Worm (Caenorhabditis elegans): ENCODE measurements around the gene fbxb-64.
"Not testable (repeated sequence)": the region's sequence is repeated elsewhere in the genome, so short reads cannot be mapped to it uniquely, and the experiment has no call there.

The fbxb-64 gene

DNA sequence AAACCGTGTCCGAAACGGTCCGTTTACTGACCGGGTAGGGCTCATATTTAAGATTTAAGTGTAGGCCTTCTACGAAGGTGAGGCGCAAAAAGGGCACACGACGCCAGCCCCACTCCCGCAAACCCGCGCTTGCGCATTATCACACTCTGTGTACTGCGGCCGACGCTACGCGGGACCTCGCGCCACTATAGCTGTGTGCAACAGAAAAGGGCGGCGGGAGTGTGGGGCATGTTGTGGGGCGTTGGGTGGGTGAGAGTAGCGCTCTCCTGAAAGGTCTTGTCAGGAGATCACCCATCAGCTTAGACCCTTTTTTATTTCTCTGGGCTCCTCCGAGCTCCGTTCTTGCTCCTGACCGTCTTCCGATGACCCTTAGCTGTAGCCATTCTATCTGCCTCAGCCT is 4.9 kb upstream of the fbxb-64 start:
- TF ChIP-seq K02D7.2 (tag; optimal IDR thresholded peaks at IDR 0.05) (no peak), ztf-16 (tag; optimal IDR thresholded peaks at IDR 0.05) (no peak), elt-2 (tag; optimal IDR thresholded peaks at IDR 0.05) (no peak), pha-4 (tag; optimal IDR thresholded peaks at IDR 0.05) (no peak), sdc-2 (tag; optimal IDR thresholded peaks at IDR 0.05) (no peak), pat-9 (tag; optimal IDR thresholded peaks at IDR 0.05) (no peak)

- TF ChIP-seq F13H6.1 (tag; optimal IDR thresholded peaks at IDR 0.05) (no peak), sdc-2 (tag; optimal IDR thresholded peaks at IDR 0.05) (no peak), unc-86 (tag; optimal IDR thresholded peaks at IDR 0.05) (no peak), hlh-13 (GFP tag; optimal IDR thresholded peaks at IDR 0.05) (no peak), K02D7.2 (tag; optimal IDR thresholded peaks at IDR 0.05) (no peak), ceh-45 (GFP tag; IDR thresholded peaks at IDR 0.05) (no peak), hlh-6 (tag; optimal IDR thresholded peaks at IDR 0.05) (no peak), ztf-16 (tag; optimal IDR thresholded peaks at IDR 0.05) (no peak), fax-1 (tag; optimal IDR thresholded peaks at IDR 0.05) (no peak)
Observed at ce11 chrV:19309591-19309990, 3.5 kb upstream of the fbxb-64 start, which contains the start of gene F55C9.11. TSS of gene F55C9.11 (minus strand) at chrV:19309691.

DNA sequence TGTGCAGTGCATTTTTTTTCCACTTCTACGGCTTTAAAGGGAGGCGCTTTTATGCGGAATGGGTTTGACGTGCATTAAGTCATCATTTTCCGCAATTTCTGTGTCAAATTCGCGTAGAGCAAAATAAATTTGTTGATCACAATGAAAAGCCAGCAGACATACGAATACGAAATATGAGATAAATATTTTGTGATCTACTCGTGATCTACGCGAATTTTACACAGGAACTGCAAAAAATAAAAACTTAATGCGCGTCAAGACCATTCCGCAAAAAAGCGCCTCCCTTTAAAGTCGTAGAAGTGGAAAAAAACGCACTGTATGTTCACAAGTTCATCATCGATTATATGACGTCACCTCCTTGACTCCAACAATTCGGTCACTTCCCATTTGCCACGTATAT is 1.7 kb upstream of the fbxb-64 start, which contains the start of gene C43D7.8:
Gene C43D7.8 (minus strand): TSS at position 101 of the 400 bp plus-strand sequence.
- TF ChIP-seq pat-9 (tag; optimal IDR thresholded peaks at IDR 0.05) (no peak), unc-3 (GFP tag; conservative IDR thresholded peaks at IDR 0.05) (no peak), unc-3 (tag; optimal IDR thresholded peaks at IDR 0.05) (no peak), pqm-1 (tag; optimal IDR thresholded peaks at IDR 0.05) (no peak), sdc-2 (tag; optimal IDR thresholded peaks at IDR 0.05) (no peak), ceh-34 (tag; optimal IDR thresholded peaks at IDR 0.05) (no peak), ceh-6 (GFP tag; optimal IDR thresholded peaks at IDR 0.05) (no peak), hlh-6 (tag; optimal IDR thresholded peaks at IDR 0.05) (no peak), zip-5 (tag; optimal IDR thresholded peaks at IDR 0.05) (no peak)

DNA sequence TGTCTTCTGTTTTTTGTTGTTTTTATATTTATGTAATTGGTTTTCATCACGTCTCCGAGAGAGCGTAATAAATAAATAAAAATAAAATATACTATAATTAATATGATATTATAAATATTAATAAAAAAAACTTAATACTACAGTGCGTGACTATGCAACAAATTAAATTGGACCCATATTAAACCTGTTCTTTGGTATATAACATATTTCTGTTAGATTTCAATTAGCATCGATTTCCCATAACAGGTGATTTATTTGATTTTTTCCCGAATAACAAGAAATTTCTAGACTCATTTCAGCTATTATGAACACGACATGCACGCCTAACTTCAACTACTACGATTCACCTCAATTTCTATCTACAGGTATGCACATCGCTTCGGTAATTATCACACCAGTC is 4.0 kb downstream of the fbxb-64 start, which contains the start of gene srh-208:
Gene srh-208 (plus strand): TSS at position 301 of the 400 bp plus-strand sequence.
- TF ChIP-seq pag-3 (tag; optimal IDR thresholded peaks at IDR 0.05; ENCODE audit: borderline replicate concordance); dmd-4 (tag; optimal IDR thresholded peaks at IDR 0.05; ENCODE audit: borderline replicate concordance); ceh-30 (tag; optimal IDR thresholded peaks at IDR 0.05): not testable (repeated sequence)

DNA sequence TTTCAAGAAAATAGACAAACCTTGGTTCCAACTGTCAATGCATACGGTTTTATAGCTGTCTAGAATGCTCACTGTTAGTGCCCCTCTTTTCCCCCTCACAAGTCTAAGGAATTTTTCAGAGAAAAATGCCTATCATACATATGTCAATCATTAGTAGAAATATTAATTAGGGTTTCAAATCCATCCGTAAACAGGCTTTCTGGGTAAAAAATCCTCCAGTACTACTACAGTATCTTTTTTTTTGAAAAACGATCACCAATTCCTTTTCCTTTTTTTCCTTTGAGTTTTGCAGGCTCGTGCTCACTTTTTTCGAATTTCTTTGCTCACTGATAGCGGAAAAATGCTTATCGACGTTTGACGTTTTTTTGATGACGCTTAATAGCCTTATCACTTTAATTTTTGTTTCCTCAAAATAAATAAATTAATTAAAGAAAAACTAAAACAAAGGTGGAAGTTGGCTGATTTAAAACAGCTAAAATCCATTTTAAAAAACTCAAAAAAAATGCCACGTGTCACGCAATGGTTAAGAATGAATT is 6.5 kb downstream of the fbxb-64 start, which contains the start of gene C43D7.7:
Gene C43D7.7 (minus strand): TSS at position 51 of the 536 bp plus-strand sequence.
- TF ChIP-seq fax-1 (tag; optimal IDR thresholded peaks at IDR 0.05), result no peak

DNA sequence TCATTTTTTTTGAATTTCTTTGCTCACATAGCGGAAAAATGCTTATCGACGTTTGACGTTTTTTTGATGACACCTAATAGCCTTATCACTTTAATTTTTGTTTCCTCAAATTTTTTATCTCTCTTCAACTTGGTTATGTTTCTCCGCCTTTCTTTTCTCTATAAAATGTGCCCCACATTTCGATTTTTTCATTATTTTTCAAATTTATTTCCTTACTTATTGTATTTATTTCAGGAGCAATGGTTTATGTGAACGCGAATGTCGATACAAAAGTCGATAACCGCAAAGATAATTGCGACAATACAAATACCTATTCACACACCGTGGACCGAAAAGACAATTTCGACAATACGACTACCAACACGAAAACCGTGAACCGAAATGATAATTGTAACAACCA is 7.3 kb downstream of the fbxb-64 start, which contains the start of gene sdz-6:
Gene sdz-6 (plus strand): TSS at position 229 of the 400 bp plus-strand sequence.
- TF ChIP-seq sox-2 (GFP tag; IDR thresholded peaks at IDR 0.05) (no peak), eyg-1 (tag; optimal IDR thresholded peaks at IDR 0.05) (no peak), sdc-2 (tag; optimal IDR thresholded peaks at IDR 0.05) (no peak), zip-5 (tag; optimal IDR thresholded peaks at IDR 0.05) (no peak), ceh-6 (GFP tag; optimal IDR thresholded peaks at IDR 0.05) (no peak), npax-4 (tag; optimal IDR thresholded peaks at IDR 0.05) (no peak), elt-4 (tag; optimal IDR thresholded peaks at IDR 0.05) (no peak), ceh-31 (tag; optimal IDR thresholded peaks at IDR 0.05) (no peak), che-1 (tag; optimal IDR thresholded peaks at IDR 0.05) (no peak), T23F11.4 (GFP tag; optimal IDR thresholded peaks at IDR 0.05) (no peak), K09A11.1 (tag; optimal IDR thresholded peaks at IDR 0.05; ENCODE audit: insufficient read depth) (no peak), ceh-19 (GFP tag; optimal IDR thresholded peaks at IDR 0.05) (no peak), ahr-1 (tag; optimal IDR thresholded peaks at IDR 0.05) (no peak), pha-2 (tag; optimal IDR thresholded peaks at IDR 0.05) (no peak)

All from whole organism, late embryonic.